Worm (Caenorhabditis elegans) whole organism, young adult: ENCODE data around the gene gpd-2.
A peak's percentile ranks its signal among the peaks of the same experiment; 100 is the strongest.

ENCODE experiments used
- B0019.2 ChIP-seq: fragments of 200-800 bp; sonication (Bioruptor generic); conservative IDR thresholded peaks from 2 replicates; pipeline ENCODE4 v1.3.6; 2022; ENCODE audit warnings: missing genetic modification reagents, missing genetic modification characterization, missing compliant biosample characterization
- B0336.3 ChIP-seq: fragments of 200-800 bp; sonication (Bioruptor generic); IDR thresholded peaks from 2 replicates; pipeline ENCODE4 v1.3.6; 2022; ENCODE audit warnings: missing genetic modification characterization, missing compliant biosample characterization
- F23B12.7 ChIP-seq: sonication (generic microtip); optimal IDR thresholded peaks from 2 replicates; lab custom pipeline; 2017; ENCODE audit warnings: missing genetic modification characterization, mild to moderate bottlenecking, missing compliant biosample characterization, antibody characterized with exemption, moderate library complexity; ENCODE audit not compliant: insufficient read depth
- F55B11.4 ChIP-seq: sonication (generic microtip); optimal IDR thresholded peaks from 2 replicates; lab custom pipeline; 2016; ENCODE audit warnings: missing compliant biosample characterization, missing genetic modification characterization, borderline replicate concordance; ENCODE audit not compliant: insufficient read depth
- F57A8.1 ChIP-seq: fragments of 200-800 bp; sonication (Bioruptor generic); optimal IDR thresholded peaks from 2 replicates; lab custom pipeline; 2018; ENCODE audit warnings: mild to moderate bottlenecking, missing genetic modification characterization, moderate library complexity, missing compliant biosample characterization
- K12H6.12 ChIP-seq: fragments of 200-800 bp; sonication (Bioruptor generic); optimal IDR thresholded peaks from 2 replicates; lab custom pipeline; 2018; ENCODE audit warnings: mild to moderate bottlenecking, missing genetic modification characterization, missing compliant biosample characterization
- Y53G8AR.9 ChIP-seq: fragments of 200-800 bp; sonication (Bioruptor generic); conservative IDR thresholded peaks from 2 replicates; pipeline ENCODE4 v1.3.6; 2022; ENCODE audit warnings: missing genetic modification reagents, missing genetic modification characterization, missing compliant biosample characterization
- ZK185.1 ChIP-seq: sonication (generic microtip); optimal IDR thresholded peaks from 2 replicates; lab custom pipeline; 2016; ENCODE audit warnings: mild to moderate bottlenecking, missing genetic modification characterization, missing compliant biosample characterization; ENCODE audit not compliant: poor library complexity, severe bottlenecking
- akir-1 ChIP-seq: fragments of 200-800 bp; sonication (Bioruptor generic); optimal IDR thresholded peaks from 2 replicates; lab custom pipeline; 2018; ENCODE audit warnings: mild to moderate bottlenecking, missing genetic modification characterization, moderate library complexity, missing compliant biosample characterization
- aptf-3 ChIP-seq: fragments of 200-800 bp; sonication (Bioruptor generic); IDR thresholded peaks from 2 replicates; pipeline ENCODE4 v1.3.6; 2022; ENCODE audit warnings: missing genetic modification characterization, missing compliant biosample characterization
- attf-3 ChIP-seq: fragments of 200-800 bp; sonication (Bioruptor generic); conservative IDR thresholded peaks from 2 replicates; pipeline ENCODE4 v1.3.6; 2022; ENCODE audit warnings: missing genetic modification reagents, missing genetic modification characterization, missing compliant biosample characterization
- attf-5 ChIP-seq: fragments of 200-800 bp; sonication (Bioruptor generic); optimal IDR thresholded peaks from 2 replicates; lab custom pipeline; 2018; ENCODE audit warnings: mild to moderate bottlenecking, missing genetic modification characterization, missing compliant biosample characterization
- attf-6 ChIP-seq: fragments of 200-800 bp; sonication (Bioruptor generic); IDR thresholded peaks from 2 replicates; pipeline ENCODE4 v1.3.6; 2022; ENCODE audit warnings: missing genetic modification reagents, missing genetic modification characterization, missing compliant biosample characterization
- cebp-1 ChIP-seq, 2 experiments: fragments of 200-800 bp in 1 of 2; sonication (Bioruptor generic) in 1 of 2; sonication (generic microtip) in 1 of 2; IDR thresholded peaks in 1 of 2; optimal IDR thresholded peaks in 1 of 2; 2 replicates each; pipeline versions ENCODE4 v1.3.6 to Lab custom; 2017 to 2022; ENCODE audit warnings: missing compliant biosample characterization in 2 of 2, missing genetic modification characterization in 2 of 2, mild to moderate bottlenecking in 1 of 2, missing genetic modification reagents in 1 of 2, moderate library complexity in 1 of 2
- ceh-27 ChIP-seq: fragments of 200-800 bp; sonication (Bioruptor generic); optimal IDR thresholded peaks from 2 replicates; lab custom pipeline; 2018; ENCODE audit warnings: mild to moderate bottlenecking, missing genetic modification characterization, moderate library complexity, missing compliant biosample characterization
- dox-1 ChIP-seq: fragments of 200-800 bp; sonication (Bioruptor generic); IDR thresholded peaks from 2 replicates; pipeline ENCODE4 v1.3.6; 2022; ENCODE audit warnings: missing genetic modification reagents, missing genetic modification characterization, missing compliant biosample characterization
- hmg-1.2 ChIP-seq: fragments of 200-800 bp; sonication (Bioruptor generic); IDR thresholded peaks from 2 replicates; pipeline ENCODE4 v1.3.6; 2022; ENCODE audit warnings: missing genetic modification reagents, missing genetic modification characterization, missing compliant biosample characterization
- hmg-20 ChIP-seq: fragments of 200-800 bp; sonication (Bioruptor generic); IDR thresholded peaks from 2 replicates; pipeline ENCODE4 v1.3.6; 2022; ENCODE audit warnings: missing genetic modification reagents, missing genetic modification characterization, missing compliant biosample characterization
- let-607 ChIP-seq, 2 experiments: fragments of 200-800 bp in 1 of 2; sonication (Bioruptor generic) in 1 of 2; sonication (generic microtip) in 1 of 2; optimal IDR thresholded peaks; 2 replicates each; lab custom pipeline; 2016 to 2018; ENCODE audit warnings: mild to moderate bottlenecking in 2 of 2, missing compliant biosample characterization in 2 of 2, missing genetic modification characterization in 2 of 2, moderate library complexity in 2 of 2, missing genotype in 1 of 2
- lsl-1 ChIP-seq: fragments of 200-800 bp; sonication (Bioruptor generic); optimal IDR thresholded peaks from 2 replicates; lab custom pipeline; 2018; ENCODE audit warnings: mild to moderate bottlenecking, missing genetic modification characterization, moderate library complexity, missing compliant biosample characterization
- lsy-27 ChIP-seq: sonication (generic microtip); optimal IDR thresholded peaks from 2 replicates; lab custom pipeline; 2017; ENCODE audit warnings: missing genetic modification characterization, mild to moderate bottlenecking, missing compliant biosample characterization, antibody characterized with exemption, missing genotype, borderline replicate concordance; ENCODE audit not compliant: insufficient read depth
- madf-8 ChIP-seq: fragments of 200-800 bp; sonication (Bioruptor generic); conservative IDR thresholded peaks from 2 replicates; pipeline ENCODE4 v1.3.6; 2022; ENCODE audit warnings: missing genetic modification reagents, missing genetic modification characterization, missing compliant biosample characterization
- mcd-1 ChIP-seq: fragments of 200-800 bp; sonication (Bioruptor generic); IDR thresholded peaks from 2 replicates; pipeline ENCODE4 v1.3.6; 2022; ENCODE audit warnings: missing genetic modification reagents, missing genetic modification characterization, missing compliant biosample characterization
- mel-28 ChIP-seq: sonication (generic microtip); optimal IDR thresholded peaks from 2 replicates; lab custom pipeline; 2016; ENCODE audit warnings: borderline replicate concordance, mild to moderate bottlenecking, missing genetic modification characterization, missing compliant biosample characterization
- nfyb-1 ChIP-seq: fragments of 200-800 bp; sonication (Bioruptor generic); IDR thresholded peaks from 2 replicates; pipeline ENCODE4 v1.3.6; 2022; ENCODE audit warnings: missing genetic modification reagents, missing genetic modification characterization, missing compliant biosample characterization
- nhr-120 ChIP-seq: fragments of 200-800 bp; sonication (Bioruptor generic); IDR thresholded peaks from 2 replicates; pipeline ENCODE4 v1.3.6; 2022; ENCODE audit warnings: missing genetic modification characterization, missing compliant biosample characterization
- nhr-80 ChIP-seq: sonication (generic microtip); optimal IDR thresholded peaks from 2 replicates; lab custom pipeline; 2016; ENCODE audit warnings: missing genetic modification characterization, missing compliant biosample characterization
- nhr-90 ChIP-seq: sonication (generic microtip); optimal IDR thresholded peaks from 2 replicates; lab custom pipeline; 2016; ENCODE audit warnings: missing genotype, mild to moderate bottlenecking, missing genetic modification characterization, missing compliant biosample characterization
- pha-4 ChIP-seq: fragments of 150-350 bp; sonication (generic microtip); optimal IDR thresholded peaks from 2 replicates; lab custom pipeline; 2014; ENCODE audit warnings: missing biosample characterization, missing genetic modification reagents, missing genetic modification characterization
- rcor-1 ChIP-seq: fragments of 200-800 bp; sonication (Bioruptor generic); IDR thresholded peaks from 2 replicates; pipeline ENCODE4 v1.3.6; 2022; ENCODE audit warnings: missing genetic modification reagents, missing genetic modification characterization, missing compliant biosample characterization
- sea-2 ChIP-seq: fragments of 200-800 bp; sonication (Bioruptor generic); IDR thresholded peaks from 2 replicates; pipeline ENCODE4 v1.3.6; 2022; ENCODE audit warnings: missing genetic modification characterization, missing compliant biosample characterization
- snpc-3.4 ChIP-seq: sonication (generic microtip); optimal IDR thresholded peaks from 2 replicates; lab custom pipeline; 2017; ENCODE audit warnings: missing genetic modification characterization, mild to moderate bottlenecking, missing compliant biosample characterization, antibody characterized with exemption, moderate library complexity, missing genotype, missing genetic modification reagents
- sptf-2 ChIP-seq: fragments of 200-800 bp; sonication (Bioruptor generic); optimal IDR thresholded peaks from 2 replicates; lab custom pipeline; 2018; ENCODE audit warnings: mild to moderate bottlenecking, missing genetic modification characterization, missing compliant biosample characterization
- zfh-2 ChIP-seq: fragments of 200-800 bp; sonication (Bioruptor generic); conservative IDR thresholded peaks from 2 replicates; pipeline ENCODE4 v1.3.6; 2022; ENCODE audit warnings: missing genetic modification reagents, missing genetic modification characterization, missing compliant biosample characterization
- ztf-18 ChIP-seq: sonication (generic microtip); optimal IDR thresholded peaks from 2 replicates; lab custom pipeline; 2016; ENCODE audit warnings: missing genotype, mild to moderate bottlenecking, missing genetic modification characterization, missing compliant biosample characterization
- ztf-22 ChIP-seq: fragments of 200-800 bp; sonication (Bioruptor generic); optimal IDR thresholded peaks from 2 replicates; lab custom pipeline; 2018; ENCODE audit warnings: mild to moderate bottlenecking, missing genetic modification characterization, moderate library complexity, missing compliant biosample characterization

Gene gpd-2

ce11 chrX:3106137-3106536, 8.4 kb downstream of the gpd-2 start, which contains the start of gene K10B3.5 (continued):
- no peak for TF ChIP-seq cebp-1 (GFP tag; IDR thresholded peaks at IDR 0.05; lab: Robert Waterston, UW)
- TF ChIP-seq cebp-1 (tag; optimal IDR thresholded peaks at IDR 0.05; lab: Kevin White, UChicago), result peak; percentile 59
- no peak for TF ChIP-seq snpc-3.4
- no peak for TF ChIP-seq aptf-3 (GFP tag; lab: Robert Waterston, UW)
- TF ChIP-seq Y53G8AR.9, result no peak
- peak; percentile 21 for TF ChIP-seq K12H6.12
- no peak for TF ChIP-seq F55B11.4
- peak; percentile 93 for TF ChIP-seq mcd-1 (GFP tag; lab: Robert Waterston, UW)
- TF ChIP-seq ztf-18 (tag; lab: Kevin White, UChicago), result peak; percentile 28
- TF ChIP-seq F23B12.7, result peak; percentile 78

ce11 chrX:3102817-3103216, 11.7 kb downstream of the gpd-2 start:
- peak; percentile 29 for TF ChIP-seq nhr-80 (tag; lab: Kevin White, UChicago)
- TF ChIP-seq zfh-2, result peak; percentile 84
- TF ChIP-seq rcor-1 (GFP tag; lab: Robert Waterston, UW), result no peak
- TF ChIP-seq akir-1, result no peak
- no peak for TF ChIP-seq cebp-1 (GFP tag; IDR thresholded peaks at IDR 0.05; lab: Robert Waterston, UW)
- TF ChIP-seq cebp-1 (tag; optimal IDR thresholded peaks at IDR 0.05; lab: Kevin White, UChicago), result peak; percentile 12
- TF ChIP-seq let-607 (tag; optimal IDR thresholded peaks at IDR 0.05; lab: Kevin White, UChicago), result peak; percentile 33 to 39
- TF ChIP-seq attf-3, result no peak
- peak; percentile 8; the same call in 1 of the 2 replicates for TF ChIP-seq hmg-1.2
- TF ChIP-seq nfyb-1 (GFP tag; lab: Robert Waterston, UW), result peak; percentile 51; the same call in 1 of the 2 replicates
- peak; percentile 58 for TF ChIP-seq dox-1 (GFP tag; lab: Robert Waterston, UW)
- peak; percentile 52; the same call in 1 of the 2 replicates for TF ChIP-seq mcd-1 (GFP tag; lab: Robert Waterston, UW)
- TF ChIP-seq lsy-27 (tag; lab: Kevin White, UChicago), result no peak
- TF ChIP-seq ceh-27 (GFP tag; lab: Kevin White, UChicago), result peak; percentile 32
- peak; percentile 33; the same call in 1 of the 2 replicates for TF ChIP-seq B0336.3 (GFP tag; lab: Robert Waterston, UW)

- no peak for TF ChIP-seq sptf-2 (GFP tag; lab: Kevin White, UChicago)
- TF ChIP-seq F57A8.1 (GFP tag; lab: Kevin White, UChicago), result no peak
- TF ChIP-seq lsl-1 (GFP tag; lab: Kevin White, UChicago), result no peak
- no peak for TF ChIP-seq lsy-27 (tag; lab: Kevin White, UChicago)
- no peak for TF ChIP-seq zfh-2
- TF ChIP-seq attf-5 (GFP tag; lab: Kevin White, UChicago), result no peak
- no peak for TF ChIP-seq attf-6 (GFP tag; lab: Robert Waterston, UW)
- TF ChIP-seq madf-8 (GFP tag; lab: Robert Waterston, UW), result no peak
- TF ChIP-seq nhr-120, result no peak
- TF ChIP-seq nhr-90, result no peak
- TF ChIP-seq cebp-1 (GFP tag; IDR thresholded peaks at IDR 0.05; lab: Robert Waterston, UW), result no peak
- TF ChIP-seq cebp-1 (tag; optimal IDR thresholded peaks at IDR 0.05; lab: Kevin White, UChicago), result peak; percentile 27
- peak; percentile 0 for TF ChIP-seq nhr-80 (tag; lab: Kevin White, UChicago)
- no peak for TF ChIP-seq ZK185.1 (tag; lab: Kevin White, UChicago)
- no peak for TF ChIP-seq hmg-20 (GFP tag; lab: Robert Waterston, UW)
- TF ChIP-seq B0019.2 (GFP tag; lab: Robert Waterston, UW), result no peak
- TF ChIP-seq sea-2, result no peak
- TF ChIP-seq pha-4 (tag; lab: Kevin White, UChicago), result peak; percentile 6
- TF ChIP-seq ztf-22 (GFP tag; lab: Kevin White, UChicago), result no peak
- no peak for TF ChIP-seq attf-3
- TF ChIP-seq mel-28, result no peak
Observed at ce11 chrX:3102165-3102564, 12.3 kb downstream of the gpd-2 start, which contains the start of gene ztf-13. Gene ztf-13, minus strand, starts transcription at chrX:3102175.
